Fruit fly (Drosophila melanogaster): ENCODE results near the gene RpS4.

The RpS4 gene

DNA sequence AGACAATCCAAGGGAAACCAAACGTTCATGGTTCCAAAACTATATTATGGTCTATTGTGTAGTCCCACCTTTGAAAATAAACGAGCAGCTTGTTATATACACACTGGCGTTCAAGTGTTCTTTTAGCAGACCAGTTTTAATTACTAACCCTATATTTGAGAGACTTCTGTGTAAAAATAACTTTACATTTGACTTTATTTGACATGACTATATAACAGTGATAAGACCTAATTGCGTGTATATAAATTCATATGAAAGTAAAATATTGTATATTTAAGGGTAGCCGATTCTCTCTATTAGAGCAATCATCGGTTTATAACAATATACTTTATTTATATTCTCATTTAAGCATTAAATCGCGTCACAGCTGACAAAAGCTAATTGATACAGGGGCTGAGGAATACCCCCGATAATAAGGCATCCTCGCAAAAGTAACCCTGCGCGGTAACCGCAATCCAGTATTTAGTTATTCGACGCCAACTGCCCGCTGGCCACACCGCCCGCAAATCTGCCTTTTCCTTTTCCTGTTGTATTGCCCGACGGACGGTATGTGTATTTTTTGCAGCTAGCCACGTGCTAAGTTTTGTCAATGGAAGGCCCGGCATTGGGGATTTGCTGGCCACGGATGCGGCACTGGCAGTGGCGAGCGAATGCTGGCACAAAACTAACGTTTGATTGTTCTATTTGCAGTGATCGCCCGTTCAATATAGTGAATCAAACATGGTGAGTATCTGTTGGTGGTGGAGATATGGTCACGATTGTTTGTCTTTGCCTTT, at the start of gene RpS4 (continued):
- TF ChIP-seq gcm2 (GFP tag; optimal IDR thresholded peaks at IDR 0.05): peak; percentile 94
- TF ChIP-seq ERR (GFP tag; optimal IDR thresholded peaks at IDR 0.05): peak; percentile 76
- peak; percentile 93 for TF ChIP-seq Kr (GFP tag; optimal IDR thresholded peaks at IDR 0.05)
- TF ChIP-seq MTF-1 (GFP tag; optimal IDR thresholded peaks at IDR 0.05; ENCODE audit: borderline replicate concordance): peak; percentile 98
- TF ChIP-seq cg (GFP tag; optimal IDR thresholded peaks at IDR 0.05): no peak
- peak; percentile 81 for TF ChIP-seq Bdp1 (GFP tag; optimal IDR thresholded peaks at IDR 0.05)
- peak; percentile 79 for TF ChIP-seq Dad (GFP tag; optimal IDR thresholded peaks at IDR 0.05)
- TF ChIP-seq CG18262 (tag; optimal IDR thresholded peaks at IDR 0.05): peak; percentile 68
- peak; percentile 98 for TF ChIP-seq CG17912 (GFP tag; optimal IDR thresholded peaks at IDR 0.05)
- peak; percentile 94 for TF ChIP-seq ATbp (GFP tag; optimal IDR thresholded peaks at IDR 0.05)
- TF ChIP-seq kah (GFP tag; optimal IDR thresholded peaks at IDR 0.05): peak; percentile 91
- peak; percentile 63 for TF ChIP-seq exex (tag; optimal IDR thresholded peaks at IDR 0.05)
- TF ChIP-seq sc (optimal IDR thresholded peaks at IDR 0.05): no peak
- peak; percentile 76 for TF ChIP-seq sc (GFP tag; optimal IDR thresholded peaks at IDR 0.05)
- TF ChIP-seq CG33557 (GFP tag; optimal IDR thresholded peaks at IDR 0.05): peak; percentile 90
- TF ChIP-seq tio (GFP tag; optimal IDR thresholded peaks at IDR 0.05): no peak
- TF ChIP-seq org-1 (GFP tag; optimal IDR thresholded peaks at IDR 0.05): peak; percentile 90
- TF ChIP-seq CG32767 (GFP tag; IDR thresholded peaks at IDR 0.05): peak; percentile 73; the same call in 1 of the 2 replicates
- TF ChIP-seq esg (GFP tag; conservative IDR thresholded peaks at IDR 0.05): peak; percentile 40
- TF ChIP-seq Lhr (GFP tag; optimal IDR thresholded peaks at IDR 0.05): peak; percentile 93
- peak; percentile 96 for TF ChIP-seq CG18619 (GFP tag; optimal IDR thresholded peaks at IDR 0.05)
- TF ChIP-seq CG11695 (GFP tag; IDR thresholded peaks at IDR 0.05): peak; percentile 74
- peak; percentile 29; the same call in 2 of the 3 replicates for TF ChIP-seq Opbp (GFP tag; IDR thresholded peaks at IDR 0.05; ENCODE audit: partially characterized antibody)
- TF ChIP-seq CG33213 (GFP tag; optimal IDR thresholded peaks at IDR 0.05): peak; percentile 91
- no peak for TF ChIP-seq zen2 (GFP tag; IDR thresholded peaks at IDR 0.05; ENCODE audit: partially characterized antibody)
- no peak for TF ChIP-seq prd (optimal IDR thresholded peaks at IDR 0.05)
- peak; percentile 73 for TF ChIP-seq prd (GFP tag; IDR thresholded peaks at IDR 0.05)
- no peak for TF ChIP-seq Doc2 (GFP tag; IDR thresholded peaks at IDR 0.05)
- TF ChIP-seq bab2 (GFP tag; optimal IDR thresholded peaks at IDR 0.05): peak; percentile 63
- peak; percentile 81 for TF ChIP-seq Fer2 (tag; optimal IDR thresholded peaks at IDR 0.05)
- peak; percentile 75 for TF ChIP-seq CG9437 (GFP tag; optimal IDR thresholded peaks at IDR 0.05)
- TF ChIP-seq Hr39 (optimal IDR thresholded peaks at IDR 0.05): no peak
- peak; percentile 93 for TF ChIP-seq Asciz (GFP tag; optimal IDR thresholded peaks at IDR 0.05)
- no peak for TF ChIP-seq lov (optimal IDR thresholded peaks at IDR 0.05)
- TF ChIP-seq lov (GFP tag; IDR thresholded peaks at IDR 0.05): peak; percentile 96
- TF ChIP-seq CG18476 (GFP tag; optimal IDR thresholded peaks at IDR 0.05): peak; percentile 53
- TF ChIP-seq CG3838 (GFP tag; optimal IDR thresholded peaks at IDR 0.05): peak; percentile 30
- TF ChIP-seq CG10147 (GFP tag; optimal IDR thresholded peaks at IDR 0.05): peak; percentile 77
- no peak for TF ChIP-seq br (optimal IDR thresholded peaks at IDR 0.05)
- TF ChIP-seq PHDP (tag; optimal IDR thresholded peaks at IDR 0.05): peak; percentile 92
- peak; percentile 99 for TF ChIP-seq Ets97D (GFP tag; optimal IDR thresholded peaks at IDR 0.05)
- peak; percentile 81 for TF ChIP-seq seq (GFP tag; IDR thresholded peaks at IDR 0.05)
- TF ChIP-seq zfh1 (GFP tag; IDR thresholded peaks at IDR 0.05): peak; percentile 92
- TF ChIP-seq tup (GFP tag; optimal IDR thresholded peaks at IDR 0.05): peak; percentile 28
- peak; percentile 63 for TF ChIP-seq pnt (GFP tag; optimal IDR thresholded peaks at IDR 0.05)
- TF ChIP-seq CG8478 (optimal IDR thresholded peaks at IDR 0.05): no peak
- peak; percentile 75 for TF ChIP-seq Spps (tag; optimal IDR thresholded peaks at IDR 0.05)
- peak; percentile 92 for TF ChIP-seq gfzf (GFP tag; optimal IDR thresholded peaks at IDR 0.05)
- peak in 1 of 2 experiments; percentile 80 for TF ChIP-seq insv (GFP tag; optimal IDR thresholded peaks at IDR 0.05)
- peak; percentile 57 for TF ChIP-seq jumu (GFP tag; optimal IDR thresholded peaks at IDR 0.05)
- no peak for TF ChIP-seq mld (GFP tag; IDR thresholded peaks at IDR 0.05; ENCODE audit: partially characterized antibody)
